Fruit fly (Drosophila melanogaster) whole organism, pupa: Measurements from ENCODE around the gene CG9147.

Experiments used
- CG10348 ChIP-seq: fragments of 200-800 bp; sonication (Bioruptor generic); IDR thresholded peaks from 2 replicates; pipeline ENCODE4 v1.3.6; 2022; ENCODE audit warnings: missing biosample characterization, missing genetic modification characterization
- CG12605 ChIP-seq: fragments of 200-800 bp; sonication (Bioruptor generic); IDR thresholded peaks from 2 replicates; pipeline ENCODE4 v1.3.6; 2022; ENCODE audit warnings: missing biosample characterization, missing genetic modification characterization
- CG13204 ChIP-seq: fragments of 200-800 bp; sonication (Bioruptor generic); optimal IDR thresholded peaks from 2 replicates; lab custom pipeline; 2018; ENCODE audit warnings: missing biosample characterization, mild to moderate bottlenecking, missing genetic modification characterization, moderate library complexity
- CG14655 ChIP-seq: fragments of 200-800 bp; sonication (Bioruptor generic); optimal IDR thresholded peaks from 3 replicates; lab custom pipeline; 2017; ENCODE audit warnings: mild to moderate bottlenecking, missing biosample characterization, missing genetic modification reagents, missing genetic modification characterization
- CG15710 ChIP-seq: fragments of 200-800 bp; sonication (Bioruptor generic); optimal IDR thresholded peaks from 2 replicates; lab custom pipeline; 2018; ENCODE audit warnings: missing biosample characterization, mild to moderate bottlenecking, missing genetic modification characterization, moderate library complexity
- CG17806 ChIP-seq: fragments of 200-800 bp; sonication (Bioruptor generic); optimal IDR thresholded peaks from 2 replicates; lab custom pipeline; 2018; ENCODE audit warnings: missing biosample characterization, mild to moderate bottlenecking, missing genetic modification characterization, moderate library complexity
- CG32121 ChIP-seq: fragments of 200-800 bp; sonication (Bioruptor generic); IDR thresholded peaks from 2 replicates; pipeline ENCODE4 v1.3.6; 2022; ENCODE audit warnings: missing biosample characterization, missing genetic modification characterization
- CG34367 ChIP-seq: fragments of 200-800 bp; sonication (Bioruptor generic); optimal IDR thresholded peaks from 2 replicates; lab custom pipeline; 2018; ENCODE audit warnings: missing biosample characterization, mild to moderate bottlenecking, missing genetic modification characterization
- CG4496 ChIP-seq: fragments of 200-800 bp; sonication (Bioruptor generic); IDR thresholded peaks from 3 replicates; pipeline ENCODE4 v1.3.6; 2022; ENCODE audit warnings: missing biosample characterization, missing genetic modification characterization
- CG8159 ChIP-seq: fragments of 200-800 bp; sonication (Bioruptor generic); optimal IDR thresholded peaks from 3 replicates; lab custom pipeline; 2018; ENCODE audit warnings: missing biosample characterization, mild to moderate bottlenecking, missing genetic modification characterization, moderate library complexity
- CG8301 ChIP-seq: fragments of 200-800 bp; sonication (Bioruptor generic); optimal IDR thresholded peaks from 2 replicates; lab custom pipeline; 2018; ENCODE audit warnings: missing biosample characterization, mild to moderate bottlenecking, missing genetic modification characterization
- CG9948 ChIP-seq: fragments of 200-800 bp; sonication (Bioruptor generic); optimal IDR thresholded peaks from 2 replicates; lab custom pipeline; 2018; ENCODE audit warnings: missing biosample characterization, mild to moderate bottlenecking, missing genetic modification characterization, moderate library complexity
- D1 ChIP-seq: fragments of 200-800 bp; sonication (Bioruptor generic); optimal IDR thresholded peaks from 2 replicates; lab custom pipeline; 2018; ENCODE audit warnings: missing biosample characterization, mild to moderate bottlenecking, missing genetic modification characterization, moderate library complexity
- EcR ChIP-seq: fragments of 200-800 bp; sonication (Bioruptor generic); optimal IDR thresholded peaks from 3 replicates; lab custom pipeline; 2019; ENCODE audit warnings: missing biosample characterization, missing genetic modification characterization, mild to moderate bottlenecking, moderate library complexity, missing genetic modification reagents
- Ets98B ChIP-seq: fragments of 200-800 bp; sonication (Bioruptor generic); IDR thresholded peaks from 2 replicates; pipeline ENCODE4 v1.3.6; 2022; ENCODE audit warnings: missing biosample characterization, missing genetic modification characterization
- Pif1A ChIP-seq: fragments of 200-800 bp; sonication (Bioruptor generic); optimal IDR thresholded peaks from 3 replicates; lab custom pipeline; 2016; ENCODE audit warnings: missing biosample characterization, missing genetic modification characterization
- Pif1B ChIP-seq: fragments of 200-800 bp; sonication (Bioruptor generic); optimal IDR thresholded peaks from 3 replicates; lab custom pipeline; 2016; ENCODE audit warnings: missing biosample characterization, missing genetic modification characterization
- Snoo ChIP-seq: fragments of 200-800 bp; sonication (Bioruptor generic); optimal IDR thresholded peaks from 3 replicates; lab custom pipeline; 2017; ENCODE audit warnings: missing biosample characterization, mild to moderate bottlenecking, missing genetic modification characterization, inconsistent platforms
- fd96Ca ChIP-seq: fragments of 200-800 bp; sonication (Bioruptor generic); IDR thresholded peaks from 3 replicates; pipeline ENCODE4 v1.3.6; 2022; ENCODE audit warnings: missing biosample characterization, missing genetic modification characterization
- gl ChIP-seq: fragments of 200-800 bp; sonication (Bioruptor generic); optimal IDR thresholded peaks from 2 replicates; lab custom pipeline; 2018; ENCODE audit warnings: missing biosample characterization, mild to moderate bottlenecking, missing genetic modification characterization
- rn ChIP-seq: fragments of 200-800 bp; sonication (Bioruptor generic); IDR thresholded peaks from 2 replicates; pipeline ENCODE4 v1.3.6; 2022; ENCODE audit warnings: missing biosample characterization, missing genetic modification characterization

Gene CG9147

dm6 chr2L:6068544-6069251 lies 2.9 kb downstream of the CG9147 start, which contains the start of the genes CG9150 and Pfdn1:
Gene CG9150, minus strand, starts transcription at chr2L:6068594.
Gene Pfdn1, plus strand, starts transcription at chr2L:6069079.
- TF ChIP-seq CG4496 (GFP tag; lab: Robert Waterston, UW) (0 out of 3 replicates have a peak, but pooled peaks have one; percentile 19), Pif1A (no peak), Ets98B (GFP tag; lab: Robert Waterston, UW) (peak; percentile 18; the same call in 1 of the 2 replicates), CG14655 (GFP tag; lab: Kevin White, UChicago) (no peak)
- TF ChIP-seq, all 21 proteins: peak for 2

dm6 chr2L:6070656-6071231 lies 4.9 kb downstream of the CG9147 start, which contains the start of the genes CG9154 and Kr-h2:
Gene CG9154, minus strand, starts transcription at chr2L:6070686.
Gene Kr-h2, plus strand, starts transcription at chr2L:6070990.
- TF ChIP-seq rn (GFP tag; lab: Robert Waterston, UW) (peak; percentile 36; the same call in 1 of the 2 replicates), EcR (GFP tag; lab: Kevin White, UChicago) (no peak), D1 (tag; lab: Kevin White, UChicago) (no peak), CG13204 (no peak), CG17806 (tag; lab: Kevin White, UChicago) (peak; percentile 33), CG9948 (peak; percentile 22), CG4496 (GFP tag; lab: Robert Waterston, UW) (peak; percentile 76), Pif1B (no peak), Pif1A (no peak), Ets98B (GFP tag; lab: Robert Waterston, UW) (peak; percentile 58; the same call in 1 of the 2 replicates), CG14655 (GFP tag; lab: Kevin White, UChicago) (no peak), fd96Ca (GFP tag; lab: Robert Waterston, UW) (peak; percentile 56; the same call in 1 of the 3 replicates), CG10348 (GFP tag; lab: Robert Waterston, UW) (no peak), CG34367 (tag; lab: Kevin White, UChicago) (peak; percentile 18), CG8159 (tag; lab: Kevin White, UChicago) (no peak), CG15710 (peak; percentile 50), gl (tag; lab: Kevin White, UChicago) (no peak), CG32121 (0 out of 2 replicates have a peak, but pooled peaks have one; percentile 34), Snoo (tag; lab: Kevin White, UChicago) (peak; percentile 49), CG12605 (0 out of 2 replicates have a peak, but pooled peaks have one; percentile 33), CG8301 (tag; lab: Kevin White, UChicago) (peak; percentile 50)

DNA sequence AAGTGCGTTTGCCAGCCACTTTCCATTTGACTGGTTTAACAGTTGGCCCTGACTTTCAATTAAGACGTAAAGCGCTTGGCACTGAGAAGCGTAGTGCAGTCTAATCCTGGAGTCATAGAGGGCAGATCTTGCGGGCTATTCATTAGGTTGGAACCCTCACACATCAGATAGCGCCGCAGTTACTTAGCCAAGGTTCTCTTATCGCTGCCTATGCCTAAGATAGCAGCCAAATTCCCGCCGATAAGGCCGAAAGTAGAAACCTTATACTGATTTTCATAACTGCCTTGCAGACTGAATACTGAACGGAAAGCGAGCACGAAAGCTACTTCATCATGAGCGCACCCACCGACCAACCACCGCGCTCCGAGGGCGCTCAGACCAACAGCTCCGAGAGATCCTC lies 6.3 kb downstream of the CG9147 start:
- no peak for TF ChIP-seq CG8301 (tag; lab: Kevin White, UChicago)
- TF ChIP-seq CG34367 (tag; lab: Kevin White, UChicago), result no peak
- TF ChIP-seq CG14655 (GFP tag; lab: Kevin White, UChicago), result no peak
- no peak for TF ChIP-seq EcR (GFP tag; lab: Kevin White, UChicago)
- TF ChIP-seq Ets98B (GFP tag; lab: Robert Waterston, UW), result no peak
- TF ChIP-seq CG4496 (GFP tag; lab: Robert Waterston, UW), result no peak
- no peak for TF ChIP-seq rn (GFP tag; lab: Robert Waterston, UW)
- TF ChIP-seq CG32121, result no peak
- TF ChIP-seq gl (tag; lab: Kevin White, UChicago), result no peak
- no peak for TF ChIP-seq CG10348 (GFP tag; lab: Robert Waterston, UW)
- TF ChIP-seq Snoo (tag; lab: Kevin White, UChicago), result no peak
- no peak for TF ChIP-seq CG13204
- no peak for TF ChIP-seq Pif1A

DNA sequence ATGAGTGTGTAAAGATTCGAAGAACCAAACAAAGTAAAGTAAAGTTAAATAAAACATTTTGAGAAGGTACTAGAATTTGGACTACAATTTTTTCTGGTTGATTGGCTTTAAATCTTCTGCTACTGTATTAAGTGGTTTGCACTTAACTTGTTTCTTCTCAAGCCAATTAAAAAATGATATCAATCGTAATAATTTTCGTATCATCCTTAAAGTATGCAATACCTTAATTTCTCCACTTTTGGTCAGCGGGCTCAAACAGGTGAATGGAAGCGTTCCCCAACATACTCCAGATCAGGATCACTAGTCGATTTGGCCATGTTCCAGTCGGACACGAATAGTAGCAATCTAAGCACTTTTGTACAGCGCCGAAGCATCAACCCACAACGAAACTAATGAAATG lies 8.1 kb downstream of the CG9147 start:
- no peak for TF ChIP-seq Snoo (tag; lab: Kevin White, UChicago)
- TF ChIP-seq rn (GFP tag; lab: Robert Waterston, UW), result no peak
- no peak for TF ChIP-seq CG13204
- TF ChIP-seq CG8159 (tag; lab: Kevin White, UChicago), result no peak
- TF ChIP-seq CG8301 (tag; lab: Kevin White, UChicago), result no peak
- TF ChIP-seq Pif1B, result no peak
- TF ChIP-seq EcR (GFP tag; lab: Kevin White, UChicago), result no peak
- no peak for TF ChIP-seq gl (tag; lab: Kevin White, UChicago)
- no peak for TF ChIP-seq CG9948
- no peak for TF ChIP-seq Pif1A
- TF ChIP-seq CG14655 (GFP tag; lab: Kevin White, UChicago), result no peak
- TF ChIP-seq Ets98B (GFP tag; lab: Robert Waterston, UW), result no peak
- TF ChIP-seq D1 (tag; lab: Kevin White, UChicago), result no peak

DNA sequence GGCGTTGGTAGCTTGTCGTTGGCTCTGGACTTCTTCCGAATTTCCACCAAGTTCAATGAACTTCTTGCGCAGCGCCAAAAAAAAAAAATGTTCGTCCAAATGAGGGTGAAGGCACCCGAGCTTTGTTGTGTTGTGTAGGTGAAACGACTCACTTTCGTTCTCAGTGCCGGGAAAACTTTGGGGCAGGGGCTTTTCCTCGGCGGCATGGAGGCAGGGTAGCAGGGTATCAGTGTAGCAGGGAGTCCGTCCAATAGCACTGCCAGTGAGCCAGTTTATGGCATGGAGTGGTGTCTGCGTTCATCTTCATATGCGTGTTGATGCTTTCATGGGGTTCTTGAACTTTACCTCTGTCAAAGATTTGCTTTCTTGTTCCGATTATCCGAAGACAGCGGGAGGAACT lies 8.5 kb downstream of the CG9147 start:
- TF ChIP-seq CG34367 (tag; lab: Kevin White, UChicago) (no peak), EcR (GFP tag; lab: Kevin White, UChicago) (peak; percentile 4)

DNA sequence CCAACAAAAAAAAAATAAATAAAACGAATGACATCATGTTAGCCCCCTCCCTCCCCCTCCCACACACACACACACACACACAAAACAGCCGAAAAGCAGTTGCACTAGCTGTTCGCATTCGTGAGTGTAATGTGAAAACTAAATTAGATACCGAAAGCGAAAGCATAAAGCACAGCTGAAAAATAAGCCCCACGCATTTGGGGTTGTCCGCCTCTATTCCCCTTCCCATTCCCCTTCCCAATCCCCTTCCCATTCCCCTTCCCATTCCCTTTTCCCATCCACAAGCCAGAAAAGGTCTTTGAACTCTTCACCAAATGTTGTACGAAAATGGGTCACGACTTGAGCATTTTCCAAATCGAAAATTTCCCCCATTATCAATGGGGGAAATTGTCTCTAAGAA lies 9.5 kb downstream of the CG9147 start:
- no peak for TF ChIP-seq Pif1B
- TF ChIP-seq fd96Ca (GFP tag; lab: Robert Waterston, UW), result no peak
- no peak for TF ChIP-seq Pif1A
- no peak for TF ChIP-seq CG4496 (GFP tag; lab: Robert Waterston, UW)
- TF ChIP-seq CG9948, result no peak
- no peak for TF ChIP-seq Snoo (tag; lab: Kevin White, UChicago)
- no peak for TF ChIP-seq CG10348 (GFP tag; lab: Robert Waterston, UW)
- no peak for TF ChIP-seq EcR (GFP tag; lab: Kevin White, UChicago)
- TF ChIP-seq D1 (tag; lab: Kevin White, UChicago), result no peak
